Worm (Caenorhabditis elegans): ENCODE measurements around the gene F22F1.3.

F22F1.3 gene

DNA sequence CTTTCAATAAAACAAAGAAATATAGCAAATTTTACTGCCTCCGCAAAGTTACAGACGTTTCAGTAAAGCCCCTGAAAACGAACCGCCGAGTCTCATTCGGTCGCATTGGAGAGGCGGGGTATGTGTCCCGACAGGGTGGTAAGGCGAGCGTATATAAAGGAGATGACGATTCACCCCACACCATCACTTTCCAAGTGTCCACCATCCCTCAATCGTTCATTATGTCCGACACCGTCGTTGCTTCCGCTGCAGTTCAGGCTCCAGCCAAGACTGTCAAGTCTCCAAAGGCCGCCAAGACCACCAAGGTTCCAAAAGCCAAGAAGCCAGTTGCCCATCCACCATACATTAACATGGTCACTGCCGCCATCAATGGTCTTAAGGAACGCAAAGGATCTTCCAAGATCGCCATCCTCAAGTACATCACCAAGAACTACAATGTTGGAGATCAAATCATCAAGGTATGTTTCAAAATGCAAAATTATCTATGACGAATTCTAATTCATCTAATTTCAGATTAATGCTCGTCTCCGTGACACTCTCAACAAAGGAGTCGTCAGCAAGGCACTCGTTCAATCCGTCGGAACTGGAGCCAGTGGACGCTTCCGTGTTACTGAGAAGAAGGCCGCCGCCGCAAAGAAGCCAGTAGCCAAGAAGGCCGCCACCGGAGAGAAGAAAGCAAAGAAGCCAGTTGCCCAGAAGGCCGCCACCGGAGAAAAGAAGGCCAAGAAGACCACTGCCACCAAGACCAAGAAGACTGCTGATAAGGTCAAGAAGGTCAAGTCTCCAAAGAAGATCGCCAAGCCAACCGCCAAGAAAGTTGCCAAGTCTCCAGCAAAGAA is 3.7 kb downstream of the F22F1.3 start, which contains the start of gene hil-3:
hil-3 (plus strand) TSS at position 195 of the 839 bp plus-strand sequence.
- TF ChIP-seq dao-5 (tag; optimal IDR thresholded peaks at IDR 0.05) (no peak), W03F9.2 (tag; optimal IDR thresholded peaks at IDR 0.05) (no peak), him-1 (tag; optimal IDR thresholded peaks at IDR 0.05) (no peak)

DNA sequence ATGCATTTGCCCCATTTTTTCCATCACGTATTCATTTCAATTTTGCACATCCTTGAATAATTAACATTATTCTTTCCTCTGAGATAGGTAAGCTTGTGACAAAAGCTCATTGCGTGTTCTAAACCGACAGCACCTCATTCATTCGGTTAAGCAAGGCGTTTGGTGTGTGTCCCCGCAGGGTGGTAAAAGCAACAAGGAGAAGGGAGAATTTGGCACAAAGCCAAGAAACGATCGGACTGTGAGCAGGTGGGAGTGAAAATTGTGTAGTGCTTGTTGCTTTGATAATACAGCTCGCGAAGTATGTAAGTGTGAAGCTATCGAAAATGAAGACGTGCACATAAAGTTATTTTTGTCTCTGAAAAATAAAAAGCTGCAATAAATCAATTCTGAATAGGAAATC is 5.7 kb downstream of the F22F1.3 start:
- no peak for TF ChIP-seq him-1 (tag; optimal IDR thresholded peaks at IDR 0.05)
- no peak for TF ChIP-seq dao-5 (tag; optimal IDR thresholded peaks at IDR 0.05)
- no peak for TF ChIP-seq W03F9.2 (tag; optimal IDR thresholded peaks at IDR 0.05)

DNA sequence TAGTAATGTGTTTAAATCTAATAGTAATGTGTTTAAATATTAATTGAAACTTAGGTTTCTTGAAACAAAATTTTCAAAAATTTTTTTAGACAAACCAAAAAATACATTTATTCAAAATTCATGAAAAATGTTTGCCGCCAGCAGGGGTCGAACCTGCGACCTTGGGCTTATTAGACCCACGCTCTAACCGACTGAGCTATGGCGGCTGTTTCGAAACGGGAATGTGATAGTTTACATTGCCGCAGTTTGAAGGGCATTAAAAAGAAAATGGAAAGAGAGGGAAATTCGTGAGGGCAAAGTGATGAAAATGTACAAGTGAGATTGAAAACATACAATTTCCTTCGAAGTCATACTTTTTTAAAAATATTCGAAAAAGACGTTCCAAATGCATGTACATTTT is 6.4 kb downstream of the F22F1.3 start:
- TF ChIP-seq W03F9.2 (tag; optimal IDR thresholded peaks at IDR 0.05) (peak; percentile 22), him-1 (tag; optimal IDR thresholded peaks at IDR 0.05) (no peak), dao-5 (tag; optimal IDR thresholded peaks at IDR 0.05) (no peak)

DNA sequence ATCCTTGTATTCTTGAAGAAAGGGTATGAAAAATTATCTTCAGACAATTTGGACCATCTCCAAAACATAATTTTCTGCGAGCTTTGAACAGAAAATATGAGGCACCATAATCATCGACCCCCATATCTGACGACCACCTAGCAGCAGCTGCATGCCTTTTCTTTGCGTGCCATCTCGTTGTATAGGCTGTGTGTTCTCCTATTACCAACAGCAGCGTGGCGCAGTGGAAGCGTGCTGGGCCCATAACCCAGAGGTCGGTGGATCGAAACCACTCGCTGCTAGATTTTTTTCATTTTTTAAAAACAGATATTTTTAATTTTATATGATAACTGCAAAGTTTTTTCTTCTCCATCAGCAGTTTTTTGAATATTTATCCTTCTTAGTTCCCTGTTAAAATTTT is 6.9 kb downstream of the F22F1.3 start:
- TF ChIP-seq W03F9.2 (tag; optimal IDR thresholded peaks at IDR 0.05) (no peak), dao-5 (tag; optimal IDR thresholded peaks at IDR 0.05) (no peak), him-1 (tag; optimal IDR thresholded peaks at IDR 0.05) (no peak)

DNA sequence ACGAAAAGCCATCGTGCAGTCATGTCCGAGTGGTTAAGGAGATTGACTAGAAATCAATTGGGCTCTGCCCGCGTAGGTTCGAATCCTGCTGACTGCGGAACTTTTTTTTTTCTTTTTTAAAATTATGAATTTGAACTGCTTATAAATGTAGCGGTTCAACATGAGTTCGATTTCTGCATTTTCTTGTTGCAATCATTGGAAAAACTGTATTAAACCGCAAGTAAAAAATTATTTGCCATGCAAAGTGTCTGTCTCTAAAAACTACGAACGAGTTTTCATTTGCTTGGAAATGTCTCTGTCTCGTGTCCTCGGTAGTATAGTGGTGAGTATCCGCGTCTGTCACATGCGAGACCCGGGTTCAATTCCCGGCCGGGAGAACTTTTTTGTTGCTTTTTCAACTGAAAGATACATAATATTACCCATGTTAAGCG is 7.4 kb downstream of the F22F1.3 start:
- TF ChIP-seq dao-5 (tag; optimal IDR thresholded peaks at IDR 0.05): peak; percentile 30

DNA sequence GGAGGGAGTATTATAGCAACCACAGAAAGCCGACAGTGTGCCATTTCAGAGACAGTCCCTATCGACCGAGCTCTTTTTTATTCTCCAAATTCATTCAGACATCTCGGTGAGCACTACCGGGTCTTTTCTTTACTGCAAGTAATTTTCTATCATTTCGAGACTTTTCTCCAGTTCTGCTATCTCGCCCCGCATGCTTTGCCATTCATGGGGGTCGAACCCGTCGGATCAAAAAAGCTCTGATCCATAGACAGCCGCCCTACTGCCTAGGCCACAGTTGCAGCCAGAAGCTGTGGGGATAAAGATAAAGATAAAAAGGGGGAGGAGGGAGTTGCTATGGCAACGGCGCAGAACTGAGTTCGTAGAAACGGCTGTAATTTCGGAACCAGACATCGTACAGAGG is 11.5 kb downstream of the F22F1.3 start:
- TF ChIP-seq him-1 (tag; optimal IDR thresholded peaks at IDR 0.05): no peak
- TF ChIP-seq dao-5 (tag; optimal IDR thresholded peaks at IDR 0.05): no peak
- TF ChIP-seq W03F9.2 (tag; optimal IDR thresholded peaks at IDR 0.05): no peak

DNA sequence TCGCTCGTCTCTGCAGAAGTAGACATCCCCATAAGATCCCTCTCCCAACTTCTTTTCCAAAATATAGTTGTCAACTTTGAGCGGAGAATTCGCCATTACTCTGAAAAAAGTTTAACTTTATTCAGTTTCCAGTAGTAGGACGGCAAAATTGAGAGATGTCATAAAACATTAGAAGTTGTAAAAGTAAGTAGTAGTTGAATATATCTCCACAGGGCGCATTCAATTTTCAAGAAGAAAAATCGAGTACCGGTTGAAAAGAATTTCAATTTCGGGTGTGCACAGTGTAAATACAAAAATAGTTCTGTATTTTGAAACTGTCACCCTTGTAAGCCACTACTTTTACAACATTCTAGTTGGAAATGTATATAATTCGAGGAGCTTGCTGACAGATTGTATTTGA is 12.3 kb downstream of the F22F1.3 start, which contains the start of gene F22F1.2:
F22F1.2 (minus strand) TSS at position 101 of the 400 bp plus-strand sequence.
- TF ChIP-seq W03F9.2 (tag; optimal IDR thresholded peaks at IDR 0.05): no peak
- TF ChIP-seq him-1 (tag; optimal IDR thresholded peaks at IDR 0.05): no peak
- no peak for TF ChIP-seq dao-5 (tag; optimal IDR thresholded peaks at IDR 0.05)

DNA sequence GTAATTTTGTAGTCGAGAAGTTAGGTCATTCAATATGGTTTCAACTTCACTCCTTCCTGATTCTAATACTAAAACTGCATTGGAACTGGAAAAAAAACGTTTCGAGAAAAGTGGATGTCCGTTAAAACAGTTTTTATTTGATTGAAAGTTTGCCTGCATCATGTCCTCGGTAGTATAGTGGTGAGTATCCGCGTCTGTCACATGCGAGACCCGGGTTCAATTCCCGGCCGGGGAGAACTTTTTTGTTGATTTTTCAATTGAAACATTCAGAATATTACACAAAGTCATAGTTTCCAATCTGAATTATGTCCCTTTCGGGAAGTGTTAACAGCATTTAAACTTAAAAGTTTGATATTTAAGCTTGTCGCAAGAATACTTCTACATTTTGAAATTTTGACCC is 13.9 kb downstream of the F22F1.3 start:
- TF ChIP-seq W03F9.2 (tag; optimal IDR thresholded peaks at IDR 0.05) (no peak), him-1 (tag; optimal IDR thresholded peaks at IDR 0.05) (no peak), dao-5 (tag; optimal IDR thresholded peaks at IDR 0.05) (no peak)

DNA sequence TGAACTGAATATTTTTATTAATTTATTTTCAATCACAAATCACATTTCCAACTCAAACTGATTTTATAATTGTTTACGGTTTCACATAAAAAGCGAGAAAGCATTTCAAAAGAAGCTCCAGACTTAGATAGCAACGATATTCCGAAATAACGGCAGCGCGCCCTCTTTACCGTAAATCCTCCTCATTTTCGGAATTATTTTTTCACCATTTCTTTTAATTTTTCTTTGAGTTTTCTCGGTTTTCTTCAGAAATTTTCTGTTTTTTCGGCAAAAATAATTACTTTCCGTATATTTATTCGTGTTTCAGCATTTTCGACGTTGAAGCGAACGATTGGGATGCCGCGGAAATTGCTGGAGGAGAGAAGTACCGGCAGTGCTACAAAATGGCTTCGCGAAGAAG is 15.5 kb downstream of the F22F1.3 start, which contains the start of gene C02B8.1:
C02B8.1 (plus strand) TSS at position 301 of the 400 bp plus-strand sequence.
- TF ChIP-seq dao-5 (tag; optimal IDR thresholded peaks at IDR 0.05) (no peak), W03F9.2 (tag; optimal IDR thresholded peaks at IDR 0.05) (no peak), him-1 (tag; optimal IDR thresholded peaks at IDR 0.05) (no peak)

DNA sequence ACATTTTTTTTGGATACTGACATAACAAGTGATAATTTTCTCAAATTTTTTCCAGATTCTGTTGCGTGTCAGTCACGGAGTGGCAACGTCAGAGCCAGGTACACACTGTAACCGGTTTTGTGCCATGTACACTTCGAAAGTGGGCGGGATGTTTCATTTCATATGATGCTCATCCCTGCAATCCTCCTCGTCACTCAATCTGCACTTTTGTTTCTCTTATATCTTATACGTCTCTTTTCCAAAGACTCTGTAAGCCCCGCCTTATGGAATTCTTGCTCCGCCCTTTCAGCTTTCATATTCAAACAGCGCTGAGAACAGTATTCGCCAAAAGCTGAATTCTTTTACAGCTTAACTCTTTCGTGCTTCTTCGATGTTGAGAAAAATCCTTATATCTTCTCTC is 23.7 kb downstream of the F22F1.3 start, which contains the start of gene C02B8.3:
C02B8.3 (plus strand) TSS at position 301 of the 400 bp plus-strand sequence.
- no peak for TF ChIP-seq dao-5 (tag; optimal IDR thresholded peaks at IDR 0.05)

DNA sequence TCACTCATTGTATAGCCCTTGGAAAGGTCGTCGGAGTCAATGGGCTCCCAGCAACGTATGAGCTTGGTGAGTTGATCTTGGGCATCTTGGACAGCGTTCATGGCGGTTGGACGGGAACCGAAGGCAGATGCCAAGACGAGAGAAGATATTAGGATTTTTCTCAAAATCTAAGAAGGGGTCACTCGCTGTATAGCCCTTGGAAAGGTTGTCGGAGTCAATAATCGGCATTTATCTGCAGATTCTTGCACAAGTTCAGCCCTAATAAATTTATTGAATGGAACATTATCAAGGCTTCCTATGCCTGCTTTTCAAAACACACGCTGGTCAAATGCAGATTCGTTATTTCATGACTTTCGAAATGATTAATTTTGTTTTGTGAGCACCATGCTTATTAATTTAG is 25.1 kb downstream of the F22F1.3 start, which contains the start of gene C02B8.7:
C02B8.7 (minus strand) TSS at position 101 of the 400 bp plus-strand sequence.
- TF ChIP-seq dao-5 (tag; optimal IDR thresholded peaks at IDR 0.05) (no peak), him-1 (tag; optimal IDR thresholded peaks at IDR 0.05) (no peak), W03F9.2 (tag; optimal IDR thresholded peaks at IDR 0.05) (no peak)

DNA sequence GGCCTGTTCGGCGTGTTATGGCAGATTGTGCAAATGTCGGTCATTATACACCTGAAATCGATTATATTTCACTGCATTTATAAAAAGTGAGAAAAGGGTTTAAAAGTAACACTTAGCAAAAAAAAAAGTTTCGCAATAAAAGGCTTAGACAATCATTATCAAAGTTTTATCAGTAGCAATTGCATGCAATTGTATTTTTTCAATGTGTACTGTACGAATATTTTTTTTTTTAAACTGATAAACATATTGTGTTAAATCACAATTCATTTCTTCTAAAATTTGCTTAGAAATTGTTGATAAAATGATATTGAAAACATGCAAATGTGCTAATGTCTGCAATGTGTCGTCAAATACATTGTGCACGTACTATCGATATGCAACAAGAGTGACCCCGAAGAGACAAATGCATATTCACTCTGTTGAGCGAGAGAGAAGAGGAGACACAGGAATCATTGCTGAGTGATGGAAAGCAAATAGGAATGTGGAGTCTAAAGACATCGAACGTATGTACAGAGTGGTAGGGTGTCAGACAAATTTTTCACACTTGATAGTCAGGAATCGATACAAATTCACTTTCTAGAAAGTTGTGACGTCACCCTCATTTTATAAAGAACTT is 26.5 kb downstream of the F22F1.3 start, which contains the start of gene C02B8.6:
C02B8.6 (minus strand) TSS at position 51 of the 616 bp plus-strand sequence.
- TF ChIP-seq W03F9.2 (tag; optimal IDR thresholded peaks at IDR 0.05) (peak; percentile 48), him-1 (tag; optimal IDR thresholded peaks at IDR 0.05) (no peak)

DNA sequence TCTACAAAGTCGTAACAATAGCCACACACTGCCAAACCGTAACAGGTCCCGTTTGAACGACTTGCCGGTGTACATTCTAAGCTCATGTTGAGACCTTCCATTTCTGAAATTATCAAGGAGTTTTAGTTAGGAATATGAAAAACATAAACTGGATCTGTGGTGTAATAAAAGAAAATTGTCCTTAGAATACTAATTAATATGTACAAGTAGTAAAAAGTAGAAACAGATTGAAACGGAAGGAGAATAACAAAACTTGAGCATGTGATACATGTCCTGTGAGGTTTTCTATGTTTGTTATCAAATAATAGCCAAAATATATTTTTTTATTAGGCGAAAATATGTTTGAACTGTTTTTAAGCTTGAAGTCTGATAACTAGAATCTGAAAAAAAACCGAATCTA is 33.3 kb downstream of the F22F1.3 start, which contains the start of gene frpr-1:
frpr-1 (minus strand) TSS at position 101 of the 400 bp plus-strand sequence.
- TF ChIP-seq dao-5 (tag; optimal IDR thresholded peaks at IDR 0.05): no peak
- TF ChIP-seq W03F9.2 (tag; optimal IDR thresholded peaks at IDR 0.05): no peak

DNA sequence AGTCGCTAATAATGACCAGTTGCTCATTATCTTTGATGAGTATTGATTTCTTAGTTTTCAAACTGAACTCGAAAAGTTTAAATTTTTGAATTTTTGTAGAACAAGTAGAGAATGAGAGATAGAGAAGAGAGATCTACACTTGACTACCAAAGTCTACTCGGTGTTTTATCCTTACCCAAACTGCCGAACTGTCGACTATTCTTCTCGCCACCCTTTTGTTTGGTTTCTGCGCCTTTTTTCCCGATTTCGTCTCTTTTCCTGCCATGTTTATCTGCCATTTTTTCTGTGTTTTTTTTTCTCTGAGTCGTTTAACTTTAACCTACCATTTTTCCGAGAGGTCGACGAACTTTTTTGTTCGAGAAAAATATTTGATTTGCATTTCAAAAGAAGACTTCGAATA is 39.7 kb downstream of the F22F1.3 start, which contains the start of gene C02B8.12:
C02B8.12 (minus strand) TSS at position 175 of the 400 bp plus-strand sequence.
- TF ChIP-seq him-1 (tag; optimal IDR thresholded peaks at IDR 0.05) (no peak), W03F9.2 (tag; optimal IDR thresholded peaks at IDR 0.05) (no peak), dao-5 (tag; optimal IDR thresholded peaks at IDR 0.05) (no peak)

All from whole organism, L4/young adult.